ENCODE assay signal across 6 fruit fly cellular contexts in the genomic region with DNA sequence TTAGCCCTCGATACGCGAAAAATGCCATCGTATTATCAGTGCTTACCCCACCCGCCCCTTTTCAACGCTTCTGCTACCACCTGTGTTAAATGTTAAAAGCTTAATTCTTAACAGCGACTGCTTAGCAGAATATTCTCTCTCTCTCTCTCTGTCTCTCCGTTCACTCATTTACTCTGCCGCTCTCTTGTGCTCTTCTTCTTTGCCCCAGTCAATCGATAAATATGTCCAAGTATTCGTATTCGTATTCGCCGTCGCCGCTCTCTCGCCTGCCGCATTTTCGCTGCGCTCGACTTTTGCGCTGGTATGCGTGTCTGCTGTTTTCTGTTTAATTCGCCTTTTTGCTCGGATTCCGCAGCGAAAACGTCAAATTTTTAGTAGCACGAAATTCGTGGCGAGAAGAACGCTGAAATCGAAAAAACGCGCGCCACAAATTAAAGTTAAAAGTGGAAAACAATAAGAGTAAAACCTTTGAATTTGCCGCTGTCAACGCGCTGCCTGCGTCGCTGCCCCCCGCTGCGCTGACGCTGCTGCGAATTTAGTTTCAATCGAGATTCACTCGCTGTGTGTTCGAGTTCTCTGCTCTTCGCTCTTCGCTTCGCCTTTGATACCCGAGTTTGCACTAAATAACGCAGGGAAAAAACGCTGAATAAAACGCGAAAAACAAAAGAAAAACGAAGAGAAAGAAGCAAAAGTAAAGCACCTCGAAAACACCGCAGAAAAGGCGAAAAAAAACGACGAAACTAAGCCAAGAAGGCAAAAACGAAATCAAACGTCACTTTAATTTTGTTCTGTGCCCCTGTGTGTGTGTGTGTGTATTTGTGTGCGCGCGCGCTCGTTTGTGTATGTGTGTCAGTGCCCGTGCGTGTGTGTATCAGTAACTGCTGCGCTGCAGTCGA.
TF ChIP-seq lines count a peak whose summit lies in the region.

No protein-coding gene starts in this region.

- TF ChIP-seq CTCF in whole organism, embryonic (GFP tag; optimal IDR thresholded peaks at IDR 0.05; lab: Kevin White, UChicago), result peak; percentile 5

TF ChIP-seq in whole organism, 6 proteins besides CTCF, POLR2A, EP300 and RAD21:
- TF ChIP-seq usp (GFP tag; optimal IDR thresholded peaks at IDR 0.05; lab: Kevin White, UChicago), result no peak
- TF ChIP-seq Dll (optimal IDR thresholded peaks at IDR 0.05; lab: Kevin White, UChicago), result peak; percentile 59
- peak; percentile 40 for TF ChIP-seq CG8478 (optimal IDR thresholded peaks at IDR 0.05; lab: Kevin White, UChicago)
TF ChIP-seq in whole organism: peak in this region for 2.

TF ChIP-seq in whole organism, adult, 20 proteins besides CTCF, POLR2A, EP300 and RAD21:
- TF ChIP-seq Mnt (GFP tag; optimal IDR thresholded peaks at IDR 0.05; lab: Kevin White, UChicago) (peak; percentile 34), CG12768 (GFP tag; optimal IDR thresholded peaks at IDR 0.05; lab: Kevin White, UChicago) (peak; percentile 23), CG11617 (GFP tag; optimal IDR thresholded peaks at IDR 0.05; lab: Kevin White, UChicago) (peak; percentile 36), CG7101 (tag; optimal IDR thresholded peaks at IDR 0.05; lab: Kevin White, UChicago) (peak; percentile 30), tj (GFP tag; optimal IDR thresholded peaks at IDR 0.05; lab: Kevin White, UChicago) (peak; percentile 75), pad (GFP tag; optimal IDR thresholded peaks at IDR 0.05; lab: Kevin White, UChicago) (peak; percentile 34), bab1 (GFP tag; optimal IDR thresholded peaks at IDR 0.05; lab: Kevin White, UChicago) (peak; percentile 1), Clk (GFP tag; optimal IDR thresholded peaks at IDR 0.05; lab: Kevin White, UChicago) (no peak), cic (GFP tag; optimal IDR thresholded peaks at IDR 0.05; lab: Kevin White, UChicago) (peak; percentile 21), CG33017 (tag; optimal IDR thresholded peaks at IDR 0.05; lab: Kevin White, UChicago) (no peak)

TF ChIP-seq in whole organism, embryonic, 481 proteins besides CTCF, POLR2A, EP300 and RAD21 (continues in another document):
- peak; percentile 98 for TF ChIP-seq onecut (GFP tag; IDR thresholded peaks at IDR 0.05; lab: Robert Waterston, UW)
- no peak for TF ChIP-seq crp (GFP tag; optimal IDR thresholded peaks at IDR 0.05; lab: Kevin White, UChicago)
- peak; percentile 50 for TF ChIP-seq zf30C (GFP tag; optimal IDR thresholded peaks at IDR 0.05; lab: Kevin White, UChicago)
- TF ChIP-seq CG34376 (GFP tag; optimal IDR thresholded peaks at IDR 0.05; lab: Kevin White, UChicago), result peak; percentile 60
- no peak for TF ChIP-seq CG4707 (GFP tag; optimal IDR thresholded peaks at IDR 0.05; lab: Kevin White, UChicago)
- peak; percentile 2 for TF ChIP-seq abd-A (tag; optimal IDR thresholded peaks at IDR 0.05; lab: Kevin White, UChicago)
- TF ChIP-seq Stat92E (GFP tag; optimal IDR thresholded peaks at IDR 0.05; lab: Kevin White, UChicago), result no peak
- TF ChIP-seq CG9215 (GFP tag; IDR thresholded peaks at IDR 0.05; lab: Robert Waterston, UW), result no peak
- no peak for TF ChIP-seq bbx (GFP tag; IDR thresholded peaks at IDR 0.05; lab: Robert Waterston, UW; ENCODE audit: partially characterized antibody)
- 0 out of 2 replicates have a peak, but pooled peaks have one; percentile 41 for TF ChIP-seq unc-4 (GFP tag; IDR thresholded peaks at IDR 0.05; lab: Robert Waterston, UW; ENCODE audit: partially characterized antibody)
- TF ChIP-seq crol (GFP tag; IDR thresholded peaks at IDR 0.05; lab: Robert Waterston, UW), result peak; percentile 75
- TF ChIP-seq Dll (GFP tag; IDR thresholded peaks at IDR 0.05; lab: Robert Waterston, UW; ENCODE audit: partially characterized antibody), result peak; percentile 36; the same call in 1 of the 4 replicates
- TF ChIP-seq Spps (tag; optimal IDR thresholded peaks at IDR 0.05; lab: Kevin White, UChicago), result no peak
- TF ChIP-seq CG6765 (GFP tag; optimal IDR thresholded peaks at IDR 0.05; lab: Kevin White, UChicago), result peak; percentile 56
- peak; percentile 65; the same call in 1 of the 3 replicates for TF ChIP-seq zen2 (GFP tag; IDR thresholded peaks at IDR 0.05; lab: Robert Waterston, UW; ENCODE audit: partially characterized antibody)

TF ChIP-seq in whole organism, prepupa, 60 proteins besides CTCF, POLR2A, EP300 and RAD21 (continues in another document):
- TF ChIP-seq Sox14 (GFP tag; optimal IDR thresholded peaks at IDR 0.05; lab: Kevin White, UChicago) (peak; percentile 23), CG6163 (GFP tag; IDR thresholded peaks at IDR 0.05; lab: Robert Waterston, UW) (peak; percentile 47), Smox (GFP tag; optimal IDR thresholded peaks at IDR 0.05; lab: Kevin White, UChicago) (no peak), Eip78C (GFP tag; lab: Kevin White, UChicago) (peak; percentile 73), lz (GFP tag; optimal IDR thresholded peaks at IDR 0.05; lab: Kevin White, UChicago) (no peak), CG32006 (GFP tag; optimal IDR thresholded peaks at IDR 0.05; lab: Kevin White, UChicago) (peak; percentile 34), dsx (GFP tag; optimal IDR thresholded peaks at IDR 0.05; lab: Kevin White, UChicago; ENCODE audit: poor library complexity, severe bottlenecking) (peak; percentile 1), fd85E (GFP tag; optimal IDR thresholded peaks at IDR 0.05; lab: Kevin White, UChicago) (no peak), eg (GFP tag; IDR thresholded peaks at IDR 0.05; lab: Robert Waterston, UW) (peak; percentile 65; the same call in 2 of the 3 replicates), vri (GFP tag; optimal IDR thresholded peaks at IDR 0.05; lab: Kevin White, UChicago) (peak; percentile 42), achi (GFP tag; optimal IDR thresholded peaks at IDR 0.05; lab: Kevin White, UChicago) (no peak), CG10631 (GFP tag; optimal IDR thresholded peaks at IDR 0.05; lab: Kevin White, UChicago) (no peak), CG15336 (GFP tag; IDR thresholded peaks at IDR 0.05; lab: Robert Waterston, UW) (peak; percentile 37; the same call in 1 of the 2 replicates), ss (GFP tag; optimal IDR thresholded peaks at IDR 0.05; lab: Kevin White, UChicago) (peak; percentile 27 to 50), CG31627 (GFP tag; optimal IDR thresholded peaks at IDR 0.05; lab: Kevin White, UChicago) (no peak), CG6276 (GFP tag; optimal IDR thresholded peaks at IDR 0.05; lab: Kevin White, UChicago) (peak; percentile 64), cyc (GFP tag; optimal IDR thresholded peaks at IDR 0.05; lab: Kevin White, UChicago) (no peak)

TF ChIP-seq in whole organism, pupa, 21 proteins besides CTCF, POLR2A, EP300 and RAD21 (continues in another document):
- TF ChIP-seq CG8301 (tag; optimal IDR thresholded peaks at IDR 0.05; lab: Kevin White, UChicago) (peak; percentile 37), fd96Ca (GFP tag; IDR thresholded peaks at IDR 0.05; lab: Robert Waterston, UW) (peak; percentile 25; the same call in 1 of the 3 replicates), CG12605 (GFP tag; IDR thresholded peaks at IDR 0.05; lab: Robert Waterston, UW) (peak; percentile 27; the same call in 1 of the 2 replicates), CG10348 (GFP tag; IDR thresholded peaks at IDR 0.05; lab: Robert Waterston, UW) (no peak), EcR (GFP tag; optimal IDR thresholded peaks at IDR 0.05; lab: Kevin White, UChicago) (no peak), D1 (tag; optimal IDR thresholded peaks at IDR 0.05; lab: Kevin White, UChicago) (no peak), CG9948 (tag; optimal IDR thresholded peaks at IDR 0.05; lab: Kevin White, UChicago) (no peak), CG17806 (tag; optimal IDR thresholded peaks at IDR 0.05; lab: Kevin White, UChicago) (peak; percentile 8), CG32121 (GFP tag; IDR thresholded peaks at IDR 0.05; lab: Robert Waterston, UW) (no peak), Pif1B (GFP tag; optimal IDR thresholded peaks at IDR 0.05; lab: Kevin White, UChicago) (peak; percentile 42), CG14655 (GFP tag; optimal IDR thresholded peaks at IDR 0.05; lab: Kevin White, UChicago) (peak; percentile 58), rn (GFP tag; IDR thresholded peaks at IDR 0.05; lab: Robert Waterston, UW) (no peak), CG8159 (tag; optimal IDR thresholded peaks at IDR 0.05; lab: Kevin White, UChicago) (peak; percentile 37), Pif1A (GFP tag; optimal IDR thresholded peaks at IDR 0.05; lab: Kevin White, UChicago) (no peak), Snoo (tag; optimal IDR thresholded peaks at IDR 0.05; lab: Kevin White, UChicago) (no peak), CG13204 (GFP tag; optimal IDR thresholded peaks at IDR 0.05; lab: Kevin White, UChicago) (no peak), CG15710 (tag; optimal IDR thresholded peaks at IDR 0.05; lab: Kevin White, UChicago) (peak; percentile 15), CG34367 (tag; optimal IDR thresholded peaks at IDR 0.05; lab: Kevin White, UChicago) (no peak)

TF ChIP-seq in whole organism, wandering third instar larva, 38 proteins besides CTCF, POLR2A, EP300 and RAD21 (continues in another document):
- TF ChIP-seq usp (GFP tag; optimal IDR thresholded peaks at IDR 0.05; lab: Kevin White, UChicago) (no peak), woc (GFP tag; optimal IDR thresholded peaks at IDR 0.05; lab: Kevin White, UChicago) (no peak), sage (GFP tag; optimal IDR thresholded peaks at IDR 0.05; lab: Kevin White, UChicago) (peak; percentile 8), h (GFP tag; optimal IDR thresholded peaks at IDR 0.05; lab: Kevin White, UChicago) (peak; percentile 53), Hnf4 (GFP tag; optimal IDR thresholded peaks at IDR 0.05; lab: Kevin White, UChicago) (peak; percentile 2), pan (optimal IDR thresholded peaks at IDR 0.05; lab: Kevin White, UChicago) (no peak), brk (GFP tag; optimal IDR thresholded peaks at IDR 0.05; lab: Kevin White, UChicago) (no peak), CG32264 (GFP tag; optimal IDR thresholded peaks at IDR 0.05; lab: Kevin White, UChicago) (no peak), CG9705 (GFP tag; optimal IDR thresholded peaks at IDR 0.05; lab: Kevin White, UChicago) (no peak), Dfd (GFP tag; optimal IDR thresholded peaks at IDR 0.05; lab: Kevin White, UChicago) (no peak), tai (GFP tag; optimal IDR thresholded peaks at IDR 0.05; lab: Kevin White, UChicago) (no peak), sv (GFP tag; optimal IDR thresholded peaks at IDR 0.05; lab: Kevin White, UChicago) (no peak), lola (GFP tag; optimal IDR thresholded peaks at IDR 0.05; lab: Kevin White, UChicago) (no peak), rgr (GFP tag; optimal IDR thresholded peaks at IDR 0.05; lab: Kevin White, UChicago) (peak; percentile 7), jim (GFP tag; optimal IDR thresholded peaks at IDR 0.05; lab: Kevin White, UChicago) (no peak), dmrt93B (GFP tag; optimal IDR thresholded peaks at IDR 0.05; lab: Kevin White, UChicago) (no peak), OdsH (GFP tag; optimal IDR thresholded peaks at IDR 0.05; lab: Kevin White, UChicago) (peak; percentile 29), Sp1 (GFP tag; optimal IDR thresholded peaks at IDR 0.05; lab: Kevin White, UChicago) (peak; percentile 19), br (GFP tag; optimal IDR thresholded peaks at IDR 0.05; lab: Kevin White, UChicago) (no peak), ey (GFP tag; optimal IDR thresholded peaks at IDR 0.05; lab: Kevin White, UChicago) (no peak), Hr78 (GFP tag; optimal IDR thresholded peaks at IDR 0.05; lab: Kevin White, UChicago) (no peak), Rel (GFP tag; optimal IDR thresholded peaks at IDR 0.05; lab: Kevin White, UChicago) (peak; percentile 43), Rel (tag; optimal IDR thresholded peaks at IDR 0.05; lab: Kevin White, UChicago) (no peak)
